Worm (Caenorhabditis elegans) whole organism, young adult: ENCODE data around the gene Y67D8B.5.

Source experiments
- F10E7.11 ChIP-seq: sonication (generic microtip); optimal IDR thresholded peaks from 2 replicates; lab custom pipeline; 2017; ENCODE audit warnings: mild to moderate bottlenecking, missing genetic modification characterization, moderate library complexity, missing compliant biosample characterization
- Y79H2A.3 ChIP-seq: fragments of 200-800 bp; sonication (Bioruptor generic); conservative IDR thresholded peaks from 2 replicates; pipeline ENCODE4 v1.3.6; 2022; ENCODE audit warnings: missing genetic modification reagents, missing genetic modification characterization, missing compliant biosample characterization
- ets-4 ChIP-seq: fragments of 200-800 bp; sonication (Bioruptor generic); optimal IDR thresholded peaks from 2 replicates; lab custom pipeline; 2018; ENCODE audit warnings: mild to moderate bottlenecking, missing genetic modification characterization, missing compliant biosample characterization
- lag-1 ChIP-seq: fragments of 200-800 bp; sonication (Bioruptor generic); IDR thresholded peaks from 2 replicates; pipeline ENCODE4 v1.3.6; 2022; ENCODE audit warnings: missing genetic modification reagents, missing genetic modification characterization, missing compliant biosample characterization
- lin-40 ChIP-seq: sonication (generic microtip); optimal IDR thresholded peaks from 2 replicates; lab custom pipeline; 2016; ENCODE audit warnings: missing genetic modification characterization, mild to moderate bottlenecking, missing compliant biosample characterization, missing genotype, missing genetic modification reagents
- nhr-27 ChIP-seq: fragments of 200-800 bp; sonication (Bioruptor generic); optimal IDR thresholded peaks from 2 replicates; lab custom pipeline; 2018; ENCODE audit warnings: mild to moderate bottlenecking, missing genetic modification characterization, moderate library complexity, missing compliant biosample characterization
- sdz-38 ChIP-seq: sonication (generic microtip); optimal IDR thresholded peaks from 2 replicates; lab custom pipeline; 2016; ENCODE audit warnings: missing genotype, missing genetic modification characterization, missing compliant biosample characterization
- zfh-2 ChIP-seq: fragments of 200-800 bp; sonication (Bioruptor generic); conservative IDR thresholded peaks from 2 replicates; pipeline ENCODE4 v1.3.6; 2022; ENCODE audit warnings: missing genetic modification reagents, missing genetic modification characterization, missing compliant biosample characterization

DNA sequence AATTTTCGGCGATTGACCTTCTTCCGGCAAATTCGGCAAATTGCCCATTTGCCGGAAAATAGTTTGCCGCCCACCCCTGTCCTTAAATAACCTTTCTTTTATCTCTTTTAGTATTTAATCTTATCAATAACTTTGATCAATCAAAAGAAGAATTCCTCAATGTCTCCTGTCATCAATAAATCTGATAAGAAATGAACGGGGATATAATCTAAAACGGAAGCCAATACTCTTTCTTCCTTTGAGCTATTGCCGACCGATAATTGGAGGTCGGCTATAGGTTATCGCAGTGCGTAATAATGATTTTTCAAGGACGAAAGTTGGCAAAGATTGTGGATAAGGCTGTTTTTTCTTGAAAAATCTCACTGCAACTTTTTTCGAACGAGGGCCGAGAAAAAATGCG is 19.0 kb downstream of the Y67D8B.5 start:
- no peak for TF ChIP-seq lin-40 (tag; lab: Kevin White, UChicago)
- TF ChIP-seq Y79H2A.3 (GFP tag; lab: Robert Waterston, UW) = no peak
- no peak for TF ChIP-seq zfh-2 (GFP tag; lab: Robert Waterston, UW)
- TF ChIP-seq lag-1 (GFP tag; lab: Robert Waterston, UW) = no peak
- TF ChIP-seq ets-4 (GFP tag; lab: Kevin White, UChicago) = no peak
- TF ChIP-seq F10E7.11 (tag; lab: Kevin White, UChicago) = no peak
- no peak for TF ChIP-seq nhr-27 (tag; lab: Kevin White, UChicago)
- TF ChIP-seq sdz-38 (tag; lab: Kevin White, UChicago) = no peak
